Worm (Caenorhabditis elegans): Measurements from ENCODE around the gene srw-141.

The srw-141 gene

ce11 chrV:2892976-2893375 is 45.4 kb downstream of the srw-141 start, which contains the start of gene srh-127:
Gene srh-127, plus strand, starts transcription at chrV:2893276.
- no peak for TF ChIP-seq hlh-13 (GFP tag; optimal IDR thresholded peaks at IDR 0.05)
- no peak for TF ChIP-seq fax-1 (tag; optimal IDR thresholded peaks at IDR 0.05)
- no peak for TF ChIP-seq syd-9 (tag; optimal IDR thresholded peaks at IDR 0.05)

ce11 chrV:2891927-2892326 is 46.5 kb downstream of the srw-141 start, which contains the start of gene F37B4.15:
Gene F37B4.15, plus strand, starts transcription at chrV:2892227.
- no peak for TF ChIP-seq ceh-48 (tag; optimal IDR thresholded peaks at IDR 0.05)
- no peak for TF ChIP-seq pros-1 (tag; optimal IDR thresholded peaks at IDR 0.05)
- no peak for TF ChIP-seq ttx-3 (tag; optimal IDR thresholded peaks at IDR 0.05)
- no peak for TF ChIP-seq pha-2 (tag; optimal IDR thresholded peaks at IDR 0.05)
- no peak for TF ChIP-seq unc-86 (tag; optimal IDR thresholded peaks at IDR 0.05)
- no peak for TF ChIP-seq C38D4.7 (GFP tag; optimal IDR thresholded peaks at IDR 0.05)
- TF ChIP-seq ets-4 (tag; optimal IDR thresholded peaks at IDR 0.05), result no peak
- no peak for TF ChIP-seq sox-2 (GFP tag; IDR thresholded peaks at IDR 0.05)
- no peak for TF ChIP-seq K02D7.2 (tag; optimal IDR thresholded peaks at IDR 0.05)
- TF ChIP-seq fkh-6 (tag; optimal IDR thresholded peaks at IDR 0.05), result no peak
- TF ChIP-seq fax-1 (tag; optimal IDR thresholded peaks at IDR 0.05), result no peak
- TF ChIP-seq zip-5 (tag; optimal IDR thresholded peaks at IDR 0.05), result no peak
- TF ChIP-seq sox-4 (tag; optimal IDR thresholded peaks at IDR 0.05), result no peak
- TF ChIP-seq che-1 (tag; optimal IDR thresholded peaks at IDR 0.05), result no peak
- TF ChIP-seq ceh-30 (tag; optimal IDR thresholded peaks at IDR 0.05), result no peak
- TF ChIP-seq odd-2 (tag; optimal IDR thresholded peaks at IDR 0.05), result no peak
- no peak for TF ChIP-seq tbx-7 (tag; optimal IDR thresholded peaks at IDR 0.05)
- no peak for TF ChIP-seq C08G9.2 (tag; optimal IDR thresholded peaks at IDR 0.05)

- no peak for TF ChIP-seq pha-4 (tag; optimal IDR thresholded peaks at IDR 0.05)
- TF ChIP-seq hlh-30 (tag; optimal IDR thresholded peaks at IDR 0.05; ENCODE audit: insufficient read depth), result no peak
These were observed 49.7 kb downstream of the srw-141 start, which contains the start of gene srw-4 for ce11 chrV:2888681-2889080. Gene srw-4, minus strand, starts transcription at chrV:2888781.

ce11 chrV:2888265-2888664 is 50.1 kb downstream of the srw-141 start:
- TF ChIP-seq syd-9 (tag; optimal IDR thresholded peaks at IDR 0.05) (no peak), madf-2 (tag; optimal IDR thresholded peaks at IDR 0.05) (no peak), ztf-16 (tag; optimal IDR thresholded peaks at IDR 0.05) (no peak), unc-3 (GFP tag; conservative IDR thresholded peaks at IDR 0.05) (no peak), unc-3 (tag; optimal IDR thresholded peaks at IDR 0.05) (no peak), pax-1 (tag; optimal IDR thresholded peaks at IDR 0.05) (no peak), fax-1 (tag; optimal IDR thresholded peaks at IDR 0.05) (no peak), ceh-31 (tag; optimal IDR thresholded peaks at IDR 0.05) (no peak), pros-1 (tag; optimal IDR thresholded peaks at IDR 0.05) (no peak), ceh-14 (tag; optimal IDR thresholded peaks at IDR 0.05) (no peak)

All from whole organism, late embryonic.